Worm (Caenorhabditis elegans) whole organism, L4 larva: Measurements from ENCODE around the gene F21C10.9.
"Not testable (repeated sequence)": the region's sequence is repeated elsewhere in the genome, so short reads cannot be mapped to it uniquely, and the experiment has no call there.

Source experiments
- F44E2.7 ChIP-seq: fragments of 200-800 bp; sonication (Bioruptor generic); IDR thresholded peaks from 2 replicates; pipeline ENCODE4 v2.1.2; 2022; ENCODE audit warnings: missing genetic modification characterization, missing compliant biosample characterization
- R02D3.7 ChIP-seq: fragments of 150-350 bp; sonication (generic microtip); optimal IDR thresholded peaks from 3 replicates; lab custom pipeline; 2014; ENCODE audit warnings: missing biosample characterization, missing genetic modification characterization
- T26A8.4 ChIP-seq: fragments of 200-800 bp; sonication (Bioruptor generic); IDR thresholded peaks from 2 replicates; pipeline ENCODE4 v1.3.6; 2022; ENCODE audit warnings: missing genetic modification characterization, missing compliant biosample characterization
- arid-1 ChIP-seq: fragments of 200-800 bp; sonication (Bioruptor generic); conservative IDR thresholded peaks from 2 replicates; pipeline ENCODE4 v1.3.6; 2022; ENCODE audit warnings: missing genetic modification reagents, missing genetic modification characterization, missing compliant biosample characterization
- ceh-20 ChIP-seq: fragments of 200-800 bp; sonication (Bioruptor generic); IDR thresholded peaks from 2 replicates; pipeline ENCODE4 v1.3.6; 2022; ENCODE audit warnings: missing genetic modification reagents, missing genetic modification characterization, missing compliant biosample characterization
- ceh-44 ChIP-seq: fragments of 200-800 bp; sonication (Bioruptor generic); IDR thresholded peaks from 2 replicates; pipeline ENCODE4 v1.3.6; 2022; ENCODE audit warnings: missing genetic modification reagents, missing genetic modification characterization, missing compliant biosample characterization
- ceh-62 ChIP-seq: sonication (generic microtip); optimal IDR thresholded peaks from 2 replicates; lab custom pipeline; 2017; ENCODE audit warnings: missing biosample characterization, missing genetic modification characterization
- ctbp-1 ChIP-seq: fragments of 200-800 bp; sonication (Bioruptor generic); IDR thresholded peaks from 2 replicates; pipeline ENCODE4 v1.3.6; 2022; ENCODE audit warnings: missing genetic modification reagents, missing genetic modification characterization, missing compliant biosample characterization
- daf-12 ChIP-seq: fragments of 150-350 bp; optimal IDR thresholded peaks from 2 replicates; lab custom pipeline; 2014; ENCODE audit warnings: missing biosample characterization, missing genetic modification reagents, missing genetic modification characterization
- dmd-8 ChIP-seq: fragments of 200-800 bp; sonication (Bioruptor generic); IDR thresholded peaks from 2 replicates; pipeline ENCODE4 v1.3.6; 2022; ENCODE audit warnings: missing genetic modification characterization, missing compliant biosample characterization
- dpl-1 ChIP-seq: fragments of 150-350 bp; optimal IDR thresholded peaks from 2 replicates; lab custom pipeline; 2014; ENCODE audit warnings: missing biosample characterization, missing genetic modification reagents, missing genetic modification characterization
- duxl-1 ChIP-seq: sonication (generic microtip); optimal IDR thresholded peaks from 2 replicates; lab custom pipeline; 2016; ENCODE audit warnings: mild to moderate bottlenecking, missing genetic modification characterization, moderate library complexity, missing compliant biosample characterization; ENCODE audit not compliant: poor library complexity
- egl-27 ChIP-seq: sonication (generic microtip); optimal IDR thresholded peaks from 3 replicates; lab custom pipeline; 2017; ENCODE audit warnings: missing biosample characterization, missing genetic modification reagents, missing genetic modification characterization
- egl-43 ChIP-seq: fragments of 200-800 bp; sonication (Bioruptor generic); IDR thresholded peaks from 2 replicates; pipeline ENCODE4 v1.3.6; 2022; ENCODE audit warnings: missing genetic modification reagents, missing genetic modification characterization, missing compliant biosample characterization
- fkh-10 ChIP-seq: fragments of 150-350 bp; optimal IDR thresholded peaks from 2 replicates; lab custom pipeline; 2014; ENCODE audit warnings: missing biosample characterization, missing genetic modification reagents, missing genetic modification characterization
- gei-8 ChIP-seq: fragments of 200-800 bp; sonication (Bioruptor generic); optimal IDR thresholded peaks from 2 replicates; lab custom pipeline; 2018; ENCODE audit warnings: mild to moderate bottlenecking, missing genetic modification characterization, missing compliant biosample characterization
- hlh-11 ChIP-seq: fragments of 200-800 bp; sonication (Bioruptor generic); optimal IDR thresholded peaks from 2 replicates; lab custom pipeline; 2018; ENCODE audit warnings: mild to moderate bottlenecking, missing genetic modification characterization, missing compliant biosample characterization
- hlh-30 ChIP-seq: sonication (generic microtip); optimal IDR thresholded peaks from 2 replicates; lab custom pipeline; 2017; ENCODE audit warnings: antibody characterized with exemption, mild to moderate bottlenecking, missing genetic modification characterization, missing compliant biosample characterization; ENCODE audit not compliant: insufficient read depth
- lim-7 ChIP-seq: fragments of 200-800 bp; sonication (Bioruptor generic); IDR thresholded peaks from 2 replicates; pipeline ENCODE4 v1.3.6; 2022; ENCODE audit warnings: missing genetic modification characterization, missing compliant biosample characterization
- lin-1 ChIP-seq: fragments of 200-800 bp; sonication (Bioruptor generic); IDR thresholded peaks from 2 replicates; pipeline ENCODE4 v1.3.6; 2022; ENCODE audit warnings: missing genetic modification reagents, missing genetic modification characterization, missing compliant biosample characterization
- lin-15B ChIP-seq: fragments of 150-350 bp; sonication (generic microtip); optimal IDR thresholded peaks from 3 replicates; lab custom pipeline; 2014; ENCODE audit warnings: missing biosample characterization, missing genetic modification characterization
- lin-38 ChIP-seq: fragments of 200-800 bp; sonication (Bioruptor generic); IDR thresholded peaks from 2 replicates; pipeline ENCODE4 v1.3.6; 2022; ENCODE audit warnings: missing genetic modification reagents, missing genetic modification characterization, missing compliant biosample characterization
- lir-3 ChIP-seq: sonication (generic microtip); optimal IDR thresholded peaks from 2 replicates; lab custom pipeline; 2016; ENCODE audit warnings: mild to moderate bottlenecking, missing genetic modification characterization, missing compliant biosample characterization
- madf-5 ChIP-seq, 2 experiments: fragments of 200-800 bp; sonication (Bioruptor generic); IDR thresholded peaks; 2 replicates each; pipeline ENCODE4 v1.3.6; 2022; ENCODE audit warnings: missing compliant biosample characterization in 2 of 2, missing genetic modification characterization in 2 of 2
- madf-9 ChIP-seq: fragments of 200-800 bp; sonication (Bioruptor generic); conservative IDR thresholded peaks from 2 replicates; pipeline ENCODE4 v1.3.6; 2022; ENCODE audit warnings: missing genetic modification reagents, missing genetic modification characterization, missing compliant biosample characterization
- mdt-29 ChIP-seq: fragments of 200-800 bp; sonication (Bioruptor generic); IDR thresholded peaks from 2 replicates; pipeline ENCODE4 v1.3.6; 2022; ENCODE audit warnings: missing genetic modification reagents, missing genetic modification characterization, missing compliant biosample characterization
- nhr-28 ChIP-seq: fragments of 150-350 bp; optimal IDR thresholded peaks from 2 replicates; lab custom pipeline; 2014; ENCODE audit warnings: missing biosample characterization, missing genetic modification characterization
- nhr-41 ChIP-seq: fragments of 200-800 bp; sonication (Bioruptor generic); IDR thresholded peaks from 2 replicates; pipeline ENCODE4 v1.3.6; 2022; ENCODE audit warnings: missing genetic modification reagents, missing genetic modification characterization, missing compliant biosample characterization
- nhr-42 ChIP-seq: fragments of 200-800 bp; sonication (Bioruptor generic); IDR thresholded peaks from 2 replicates; pipeline ENCODE4 v1.3.6; 2022; ENCODE audit warnings: missing genetic modification characterization, missing compliant biosample characterization
- nhr-77 ChIP-seq: fragments of 150-350 bp; optimal IDR thresholded peaks from 2 replicates; lab custom pipeline; 2014; ENCODE audit warnings: missing biosample characterization, missing genetic modification characterization
- pha-4 ChIP-seq, 2 experiments: fragments of 150-350 bp in 1 of 2; fragments of 200-800 bp in 1 of 2; sonication (Bioruptor generic) in 1 of 2; IDR thresholded peaks in 1 of 2; optimal IDR thresholded peaks in 1 of 2; 2 replicates each; pipeline versions ENCODE4 v1.3.6 to Lab custom; 2014 to 2022; ENCODE audit warnings: missing genetic modification characterization in 2 of 2, missing genetic modification reagents in 2 of 2, missing biosample characterization in 1 of 2, missing compliant biosample characterization in 1 of 2
- php-3 ChIP-seq: fragments of 200-800 bp; sonication (Bioruptor generic); IDR thresholded peaks from 2 replicates; pipeline ENCODE4 v1.3.6; 2022; ENCODE audit warnings: missing genetic modification reagents, missing genetic modification characterization, missing compliant biosample characterization
- rbr-2 ChIP-seq: sonication (generic microtip); optimal IDR thresholded peaks from 2 replicates; lab custom pipeline; 2016; ENCODE audit warnings: missing genotype, missing genetic modification characterization, missing compliant biosample characterization
- saeg-2 ChIP-seq: fragments of 200-800 bp; sonication (Bioruptor generic); IDR thresholded peaks from 2 replicates; pipeline ENCODE4 v1.3.6; 2022; ENCODE audit warnings: missing genetic modification reagents, missing genetic modification characterization, missing compliant biosample characterization
- set-16 ChIP-seq: fragments of 200-800 bp; sonication (Bioruptor generic); IDR thresholded peaks from 2 replicates; pipeline ENCODE4 v1.3.6; 2022; ENCODE audit warnings: missing genetic modification reagents, missing genetic modification characterization, missing compliant biosample characterization
- snpc-1.2 ChIP-seq: fragments of 200-800 bp; sonication (Bioruptor generic); IDR thresholded peaks from 2 replicates; pipeline ENCODE4 v1.3.6; 2022; ENCODE audit warnings: missing genetic modification reagents, missing genetic modification characterization, missing compliant biosample characterization
- tra-1 ChIP-seq: fragments of 200-800 bp; sonication (Bioruptor generic); IDR thresholded peaks from 2 replicates; pipeline ENCODE4 v1.3.6; 2022; ENCODE audit warnings: missing genetic modification reagents, missing genetic modification characterization, missing compliant biosample characterization
- zfp-3 ChIP-seq: fragments of 200-800 bp; sonication (Bioruptor generic); conservative IDR thresholded peaks from 2 replicates; pipeline ENCODE4 v1.3.6; 2022; ENCODE audit warnings: missing genetic modification reagents, missing genetic modification characterization, missing compliant biosample characterization

The F21C10.9 gene

DNA sequence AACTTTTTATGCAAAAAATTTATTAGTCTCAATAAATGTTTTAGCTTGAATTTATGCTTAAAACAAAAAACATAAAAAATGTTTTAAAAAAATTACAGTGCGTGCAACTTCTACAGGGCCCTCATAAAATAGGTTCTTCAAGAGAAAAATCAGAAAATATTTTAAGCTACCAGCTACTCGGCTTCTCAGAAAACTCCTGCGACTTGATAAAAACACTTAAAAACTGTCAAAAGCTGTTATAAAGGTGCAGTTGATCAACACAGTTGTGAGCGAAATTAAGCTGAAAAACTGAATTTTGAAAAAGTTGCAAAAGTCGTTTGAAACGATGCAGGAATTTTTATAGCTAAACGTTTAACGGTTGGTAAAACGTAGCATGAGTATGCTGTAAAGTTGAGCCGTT is 9.7 kb downstream of the F21C10.9 start (continued):
- TF ChIP-seq ceh-44 (GFP tag; lab: Robert Waterston, UW) (no peak), lin-38 (GFP tag; lab: Robert Waterston, UW) (peak; percentile 42), ceh-20 (GFP tag; lab: Robert Waterston, UW) (no peak), nhr-28 (no peak), hlh-11 (tag; lab: Kevin White, UChicago) (peak; percentile 12), php-3 (GFP tag; lab: Robert Waterston, UW) (peak; percentile 53), fkh-10 (GFP tag; lab: Kevin White, UChicago) (no peak), rbr-2 (tag; lab: Kevin White, UChicago) (no peak), gei-8 (no peak), tra-1 (GFP tag; lab: Robert Waterston, UW) (no peak), snpc-1.2 (GFP tag; lab: Robert Waterston, UW) (peak; percentile 80), ceh-62 (no peak), dpl-1 (GFP tag; lab: Kevin White, UChicago) (no peak), madf-9 (no peak), lin-15B (no peak), saeg-2 (no peak), arid-1 (GFP tag; lab: Robert Waterston, UW) (no peak), nhr-42 (GFP tag; lab: Robert Waterston, UW) (no peak), egl-27 (tag; lab: Kevin White, UChicago) (no peak), lir-3 (no peak), nhr-77 (tag; lab: Kevin White, UChicago) (no peak), hlh-30 (tag; lab: Kevin White, UChicago) (no peak), daf-12 (tag; lab: Kevin White, UChicago) (no peak), nhr-41 (GFP tag; lab: Robert Waterston, UW) (peak; percentile 63), lin-1 (peak; percentile 36; the same call in 1 of the 2 replicates), duxl-1 (tag; lab: Kevin White, UChicago) (no peak), F44E2.7 (GFP tag; lab: Robert Waterston, UW) (no peak), dmd-8 (GFP tag; lab: Robert Waterston, UW) (no peak), R02D3.7 (no peak)

DNA sequence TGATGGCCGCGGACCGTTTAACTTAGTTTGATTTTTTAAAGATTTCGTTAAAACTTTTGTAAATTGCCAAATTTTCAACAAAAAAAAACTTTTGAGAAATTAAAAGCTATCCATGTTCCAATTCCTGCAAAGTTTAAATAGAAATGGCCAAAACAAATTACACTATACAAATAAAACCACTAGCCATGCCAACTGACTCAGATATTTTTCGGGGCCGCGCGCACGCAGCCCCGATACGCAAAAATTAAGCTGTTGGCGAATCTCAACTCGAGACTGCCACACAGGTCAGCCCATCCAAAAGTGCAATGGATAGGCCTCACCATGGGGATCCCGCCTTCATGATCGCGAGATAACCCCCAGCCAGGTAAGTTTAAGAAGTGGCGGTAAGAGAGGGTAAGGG is 11.8 kb downstream of the F21C10.9 start:
- 0 out of 2 replicates have a peak, but pooled peaks have one; percentile 39 for TF ChIP-seq T26A8.4 (GFP tag; lab: Robert Waterston, UW)
- 0 out of 2 replicates have a peak, but pooled peaks have one; percentile 15 for TF ChIP-seq set-16 (GFP tag; lab: Robert Waterston, UW)
- TF ChIP-seq php-3 (GFP tag; lab: Robert Waterston, UW), result peak; percentile 27; the same call in 1 of the 2 replicates
- peak; percentile 53; the same call in 1 of the 2 replicates for TF ChIP-seq egl-43
- TF ChIP-seq zfp-3 (GFP tag; lab: Robert Waterston, UW), result peak; percentile 76; the same call in 1 of the 2 replicates
- peak; percentile 64; the same call in 1 of the 2 replicates for TF ChIP-seq ctbp-1 (GFP tag; lab: Robert Waterston, UW)
- TF ChIP-seq lin-38 (GFP tag; lab: Robert Waterston, UW), result peak; percentile 44; the same call in 1 of the 2 replicates
- TF ChIP-seq lim-7 (GFP tag; lab: Robert Waterston, UW), result 0 out of 2 replicates have a peak, but pooled peaks have one; percentile 16
- peak; percentile 41; the same call in 1 of the 2 replicates for TF ChIP-seq ceh-44 (GFP tag; lab: Robert Waterston, UW)
- TF ChIP-seq madf-5 (GFP tag; IDR thresholded peaks at IDR 0.05; lab: Robert Waterston, UW), result 0 out of 4 replicates have a peak, but pooled peaks of 1 of the 2 experiments have one; percentile 33
- peak; percentile 68 for TF ChIP-seq pha-4 (GFP tag; IDR thresholded peaks at IDR 0.05; lab: Robert Waterston, UW)
- not testable (repeated sequence) for TF ChIP-seq pha-4 (tag; optimal IDR thresholded peaks at IDR 0.05; lab: Kevin White, UChicago)
- TF ChIP-seq mdt-29 (GFP tag; lab: Robert Waterston, UW), result peak; percentile 15; the same call in 1 of the 2 replicates
- TF ChIP-seq, all 104 proteins: peak for 12; not testable (repeated sequence) for 92
